Worm (Caenorhabditis elegans): ENCODE measurements around the gene gst-2.
A peak's percentile ranks its signal among the peaks of the same experiment; 100 is the strongest.

gst-2 gene

DNA sequence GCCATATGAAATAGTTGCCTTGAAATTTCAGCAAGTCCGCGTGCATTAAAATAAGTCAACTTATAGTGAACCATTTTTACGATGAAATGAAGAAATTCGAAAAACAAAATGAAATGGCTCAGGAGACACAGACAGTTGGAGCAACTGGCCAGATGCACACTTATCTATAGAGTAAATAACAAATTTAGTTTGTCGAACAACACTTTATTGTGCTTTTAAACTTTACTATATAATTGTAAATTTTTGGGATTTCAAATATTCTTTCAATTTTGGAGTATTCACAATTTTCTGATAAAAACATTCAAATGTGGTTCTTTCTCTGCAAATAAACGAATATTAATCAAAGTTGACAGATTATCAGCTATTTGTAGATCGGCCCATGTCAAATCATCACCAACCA lies 1.7 kb downstream of the gst-2 start, which contains the start of gene gst-3:
Gene gst-3 (minus strand): TSS at position 101 of the 400 bp plus-strand sequence.
- TF ChIP-seq lsy-12 (tag; optimal IDR thresholded peaks at IDR 0.05) (no peak), pha-4 (tag; optimal IDR thresholded peaks at IDR 0.05) (peak; percentile 33)

DNA sequence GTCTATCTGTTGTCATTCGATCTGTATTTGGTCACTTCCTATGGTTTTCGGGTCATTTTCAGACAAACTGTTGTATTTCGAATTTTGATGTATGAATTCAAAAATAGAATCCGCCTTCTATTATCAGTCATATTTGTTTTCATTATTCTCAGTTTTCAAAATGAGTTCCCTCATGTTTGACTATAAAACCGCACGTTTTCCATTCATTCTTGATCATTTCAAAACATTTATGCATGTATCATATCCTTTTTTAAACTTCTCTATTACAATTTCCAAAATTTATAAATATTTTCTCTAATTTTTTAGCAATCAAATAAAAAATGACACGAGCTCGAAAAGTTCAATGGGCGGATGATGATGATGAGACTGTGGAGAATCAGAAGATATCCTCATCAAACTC lies 4.1 kb downstream of the gst-2 start, which contains the start of gene K08F4.12:
Gene K08F4.12 (plus strand): TSS at position 301 of the 400 bp plus-strand sequence.
- TF ChIP-seq unc-39 (tag; optimal IDR thresholded peaks at IDR 0.05): no peak
- TF ChIP-seq nhr-11 (tag; optimal IDR thresholded peaks at IDR 0.05): no peak
- no peak for TF ChIP-seq ceh-9 (tag; optimal IDR thresholded peaks at IDR 0.05)
- TF ChIP-seq egl-5 (tag; optimal IDR thresholded peaks at IDR 0.05): no peak
- no peak for TF ChIP-seq tbx-2 (tag; optimal IDR thresholded peaks at IDR 0.05)
- no peak for TF ChIP-seq ceh-16 (tag; optimal IDR thresholded peaks at IDR 0.05)
- no peak for TF ChIP-seq aly-2 (tag; optimal IDR thresholded peaks at IDR 0.05)
- no peak for TF ChIP-seq nhr-28 (tag; optimal IDR thresholded peaks at IDR 0.05)
- TF ChIP-seq pha-4 (tag; optimal IDR thresholded peaks at IDR 0.05): no peak
- TF ChIP-seq hmg-11 (tag; optimal IDR thresholded peaks at IDR 0.05): no peak
- no peak for TF ChIP-seq daf-12 (tag; optimal IDR thresholded peaks at IDR 0.05)
- no peak for TF ChIP-seq mdl-1 (tag; optimal IDR thresholded peaks at IDR 0.05)
- no peak for TF ChIP-seq ZK546.5 (tag; optimal IDR thresholded peaks at IDR 0.05)
- no peak for TF ChIP-seq pqm-1 (tag; optimal IDR thresholded peaks at IDR 0.05)

- no peak for TF ChIP-seq mml-1 (tag; optimal IDR thresholded peaks at IDR 0.05)
- TF ChIP-seq sea-2 (GFP tag; optimal IDR thresholded peaks at IDR 0.05): no peak
- no peak for TF ChIP-seq ceh-28 (tag; optimal IDR thresholded peaks at IDR 0.05)
- TF ChIP-seq ceh-82 (tag; optimal IDR thresholded peaks at IDR 0.05): no peak
These were observed 6.0 kb downstream of the gst-2 start, which contains the start of gene K08F4.5 for ce11 chrIV:10135817-10136216. K08F4.5 (minus strand) TSS chrIV:10135917.

ce11 chrIV:10129957-10130356 lies 11.9 kb downstream of the gst-2 start, which contains the start of gene glt-3:
glt-3 (plus strand) TSS chrIV:10130257.
- TF ChIP-seq elt-3 (tag; optimal IDR thresholded peaks at IDR 0.05) (no peak), egl-27 (tag; optimal IDR thresholded peaks at IDR 0.05) (no peak), ceh-9 (tag; optimal IDR thresholded peaks at IDR 0.05) (no peak), ceh-28 (tag; optimal IDR thresholded peaks at IDR 0.05) (no peak), unc-62 (GFP tag; optimal IDR thresholded peaks at IDR 0.05) (no peak), nhr-43 (tag; optimal IDR thresholded peaks at IDR 0.05; ENCODE audit: poor library complexity, severe bottlenecking) (no peak), tbx-2 (tag; optimal IDR thresholded peaks at IDR 0.05) (no peak), ztf-4 (tag; optimal IDR thresholded peaks at IDR 0.05) (no peak), eor-1 (tag; optimal IDR thresholded peaks at IDR 0.05) (no peak), nhr-28 (tag; optimal IDR thresholded peaks at IDR 0.05) (no peak), skn-1 (tag; optimal IDR thresholded peaks at IDR 0.05) (no peak), zag-1 (tag; optimal IDR thresholded peaks at IDR 0.05) (no peak), nhr-23 (tag; optimal IDR thresholded peaks at IDR 0.05) (no peak), daf-12 (tag; optimal IDR thresholded peaks at IDR 0.05) (no peak), nhr-76 (tag; optimal IDR thresholded peaks at IDR 0.05) (no peak), snpc-4 (tag; optimal IDR thresholded peaks at IDR 0.05) (no peak), ztf-11 (tag; optimal IDR thresholded peaks at IDR 0.05) (no peak), hmg-11 (tag; optimal IDR thresholded peaks at IDR 0.05) (no peak), nhr-25 (tag; optimal IDR thresholded peaks at IDR 0.05) (no peak), mml-1 (tag; optimal IDR thresholded peaks at IDR 0.05) (no peak)

ce11 chrIV:10128906-10129386 lies 12.9 kb downstream of the gst-2 start, which contains the start of the genes gtbp-1 and K08F4.3:
gtbp-1 (minus strand) TSS chrIV:10128956.
K08F4.3 (plus strand) TSS chrIV:10129257.
- no peak for TF ChIP-seq sea-2 (GFP tag; optimal IDR thresholded peaks at IDR 0.05)
- TF ChIP-seq nfya-1 (tag; optimal IDR thresholded peaks at IDR 0.05; ENCODE audit: insufficient read depth): peak; percentile 90
- no peak for TF ChIP-seq tbx-2 (tag; optimal IDR thresholded peaks at IDR 0.05)
- TF ChIP-seq fkh-10 (GFP tag; optimal IDR thresholded peaks at IDR 0.05): no peak
- no peak for TF ChIP-seq lsy-12 (tag; optimal IDR thresholded peaks at IDR 0.05)
- TF ChIP-seq lin-39 (tag; optimal IDR thresholded peaks at IDR 0.05): peak; percentile 77
- no peak for TF ChIP-seq nhr-67 (tag; optimal IDR thresholded peaks at IDR 0.05)
- peak; percentile 94 for TF ChIP-seq lin-15B (tag; optimal IDR thresholded peaks at IDR 0.05)
- no peak for TF ChIP-seq jun-1 (tag; optimal IDR thresholded peaks at IDR 0.05)
- TF ChIP-seq nhr-43 (tag; optimal IDR thresholded peaks at IDR 0.05; ENCODE audit: poor library complexity, severe bottlenecking): peak; percentile 28
- TF ChIP-seq elt-2 (tag; optimal IDR thresholded peaks at IDR 0.05): peak; percentile 46
- TF ChIP-seq nhr-76 (tag; optimal IDR thresholded peaks at IDR 0.05): no peak
- peak; percentile 28 for TF ChIP-seq pqm-1 (tag; optimal IDR thresholded peaks at IDR 0.05)
- TF ChIP-seq eor-1 (tag; optimal IDR thresholded peaks at IDR 0.05): no peak
- no peak for TF ChIP-seq ztf-11 (tag; optimal IDR thresholded peaks at IDR 0.05)
- no peak for TF ChIP-seq skn-1 (tag; optimal IDR thresholded peaks at IDR 0.05)
- peak; percentile 20 for TF ChIP-seq ceh-82 (tag; optimal IDR thresholded peaks at IDR 0.05)
- TF ChIP-seq ZK546.5 (tag; optimal IDR thresholded peaks at IDR 0.05): peak; percentile 51
- no peak for TF ChIP-seq ceh-16 (tag; optimal IDR thresholded peaks at IDR 0.05)
- no peak for TF ChIP-seq mdl-1 (tag; optimal IDR thresholded peaks at IDR 0.05)
- no peak for TF ChIP-seq ceh-9 (tag; optimal IDR thresholded peaks at IDR 0.05)
- TF ChIP-seq fkh-2 (tag; optimal IDR thresholded peaks at IDR 0.05): no peak
- no peak for TF ChIP-seq unc-62 (GFP tag; optimal IDR thresholded peaks at IDR 0.05)
- TF ChIP-seq daf-12 (tag; optimal IDR thresholded peaks at IDR 0.05): no peak
- no peak for TF ChIP-seq hmg-11 (tag; optimal IDR thresholded peaks at IDR 0.05)
- TF ChIP-seq nhr-11 (tag; optimal IDR thresholded peaks at IDR 0.05): no peak
- TF ChIP-seq mml-1 (tag; optimal IDR thresholded peaks at IDR 0.05): no peak
- TF ChIP-seq pha-4 (tag; optimal IDR thresholded peaks at IDR 0.05): peak; percentile 88
- TF ChIP-seq R02D3.7 (tag; optimal IDR thresholded peaks at IDR 0.05): peak; percentile 20
- no peak for TF ChIP-seq ztf-4 (tag; optimal IDR thresholded peaks at IDR 0.05)

Data from whole organism, L3 larva.